Fruit fly (Drosophila melanogaster): Measurements from ENCODE around the gene CG15742.

DNA sequence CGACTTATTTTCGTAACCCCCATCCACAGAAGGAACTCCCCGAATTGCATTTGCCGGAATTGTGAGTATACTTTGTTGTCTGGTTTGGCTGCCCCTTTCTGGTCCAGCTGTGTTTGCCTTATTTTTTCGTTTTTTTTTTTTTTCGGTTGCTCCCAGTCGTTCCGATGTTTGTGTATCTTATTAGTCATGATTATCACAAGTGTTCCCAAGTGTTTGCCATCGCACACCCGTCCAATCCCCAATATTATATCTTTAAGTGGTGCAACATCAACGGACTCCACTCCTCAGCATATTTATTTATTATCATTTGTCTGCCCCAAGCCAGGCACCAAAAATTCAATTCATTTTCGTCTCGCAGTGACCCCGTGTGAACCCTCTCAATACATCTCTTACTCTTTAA is 29.1 kb downstream of the CG15742 start:
- no peak for TF ChIP-seq sage (GFP tag; optimal IDR thresholded peaks at IDR 0.05)
- peak; percentile 15 for TF ChIP-seq h (GFP tag; optimal IDR thresholded peaks at IDR 0.05)
- no peak for TF ChIP-seq Sp1 (GFP tag; optimal IDR thresholded peaks at IDR 0.05)
- peak; percentile 28 for TF ChIP-seq Hr83 (GFP tag; optimal IDR thresholded peaks at IDR 0.05; ENCODE audit: poor library complexity, severe bottlenecking)
- no peak for TF ChIP-seq Abd-B (GFP tag; optimal IDR thresholded peaks at IDR 0.05)
- TF ChIP-seq dl (GFP tag; optimal IDR thresholded peaks at IDR 0.05; ENCODE audit: insufficient read depth in 1 of 2, partially characterized antibody in 2 of 2) = no peak
- TF ChIP-seq psq (GFP tag; optimal IDR thresholded peaks at IDR 0.05) = peak; percentile 11
- TF ChIP-seq usp (GFP tag; optimal IDR thresholded peaks at IDR 0.05) = no peak
